Worm (Caenorhabditis elegans) whole organism, L4 larva: Measurements from ENCODE around the gene scl-13.
A peak's percentile ranks its signal among the peaks of the same experiment; 100 is the strongest.

Experiments
- F10B5.3 ChIP-seq: sonication (generic microtip); optimal IDR thresholded peaks from 2 replicates; lab custom pipeline; 2016; ENCODE audit warnings: mild to moderate bottlenecking, missing genetic modification characterization, missing compliant biosample characterization
- F26F4.8 ChIP-seq: fragments of 200-800 bp; sonication (Bioruptor generic); conservative IDR thresholded peaks from 2 replicates; pipeline ENCODE4 v1.3.6; 2022; ENCODE audit warnings: missing genetic modification characterization, missing compliant biosample characterization
- F44E2.7 ChIP-seq: fragments of 200-800 bp; sonication (Bioruptor generic); IDR thresholded peaks from 2 replicates; pipeline ENCODE4 v2.1.2; 2022; ENCODE audit warnings: missing genetic modification characterization, missing compliant biosample characterization
- F49E8.2 ChIP-seq: sonication (generic microtip); optimal IDR thresholded peaks from 2 replicates; lab custom pipeline; 2016; ENCODE audit warnings: missing compliant biosample characterization, mild to moderate bottlenecking, missing genetic modification characterization, borderline replicate concordance
- Y48G9A.11 ChIP-seq: fragments of 200-800 bp; sonication (Bioruptor generic); IDR thresholded peaks from 2 replicates; pipeline ENCODE4 v1.3.6; 2022; ENCODE audit warnings: missing genetic modification reagents, missing genetic modification characterization, missing compliant biosample characterization
- ZK546.5 ChIP-seq, 2 experiments: sonication (generic microtip); optimal IDR thresholded peaks; 2 replicates each; lab custom pipeline; 2017; ENCODE audit warnings: missing biosample characterization in 2 of 2, missing genetic modification characterization in 2 of 2
- aha-1 ChIP-seq: fragments of 150-350 bp; peaks from one replicate; lab custom pipeline; 2014; ENCODE audit warnings: missing biosample characterization, missing genetic modification characterization
- aly-2 ChIP-seq: sonication (generic microtip); optimal IDR thresholded peaks from 2 replicates; lab custom pipeline; 2018; ENCODE audit warnings: missing biosample characterization, missing genetic modification characterization
- arid-1 ChIP-seq: fragments of 200-800 bp; sonication (Bioruptor generic); conservative IDR thresholded peaks from 2 replicates; pipeline ENCODE4 v1.3.6; 2022; ENCODE audit warnings: missing genetic modification reagents, missing genetic modification characterization, missing compliant biosample characterization
- ceh-32 ChIP-seq: sonication (generic microtip); optimal IDR thresholded peaks from 2 replicates; lab custom pipeline; 2016; ENCODE audit warnings: mild to moderate bottlenecking, missing genetic modification characterization, missing compliant biosample characterization; ENCODE audit not compliant: poor library complexity
- ceh-82 ChIP-seq: sonication (generic microtip); optimal IDR thresholded peaks from 2 replicates; lab custom pipeline; 2017; ENCODE audit warnings: missing biosample characterization, missing genetic modification characterization
- daf-12 ChIP-seq: fragments of 150-350 bp; optimal IDR thresholded peaks from 2 replicates; lab custom pipeline; 2014; ENCODE audit warnings: missing biosample characterization, missing genetic modification reagents, missing genetic modification characterization
- daf-16 ChIP-seq, 3 experiments: sonication (generic microtip); optimal IDR thresholded peaks; 2 replicates each; lab custom pipeline; 2016 to 2017; ENCODE audit warnings: missing genetic modification characterization in 3 of 3, missing genetic modification reagents in 3 of 3, mild to moderate bottlenecking in 2 of 3, missing compliant biosample characterization in 2 of 3, missing biosample characterization in 1 of 3, moderate library complexity in 1 of 3
- daf-8 ChIP-seq: fragments of 200-800 bp; sonication (Bioruptor generic); IDR thresholded peaks from 2 replicates; pipeline ENCODE4 v1.3.6; 2022; ENCODE audit warnings: missing genetic modification characterization, missing compliant biosample characterization
- dmd-6 ChIP-seq: fragments of 200-800 bp; sonication (Bioruptor generic); IDR thresholded peaks from 2 replicates; pipeline ENCODE4 v1.3.6; 2022; ENCODE audit warnings: missing genetic modification reagents, missing genetic modification characterization, missing compliant biosample characterization
- dmd-8 ChIP-seq: fragments of 200-800 bp; sonication (Bioruptor generic); IDR thresholded peaks from 2 replicates; pipeline ENCODE4 v1.3.6; 2022; ENCODE audit warnings: missing genetic modification characterization, missing compliant biosample characterization
- hif-1 ChIP-seq, 2 experiments: sonication (generic microtip); optimal IDR thresholded peaks; 2 replicates each; lab custom pipeline; 2016 to 2017; ENCODE audit warnings: missing compliant biosample characterization in 2 of 2, missing genetic modification characterization in 2 of 2, missing genetic modification reagents in 2 of 2, missing genotype in 2 of 2, mild to moderate bottlenecking in 1 of 2
- hlh-30 ChIP-seq: sonication (generic microtip); optimal IDR thresholded peaks from 2 replicates; lab custom pipeline; 2017; ENCODE audit warnings: antibody characterized with exemption, mild to moderate bottlenecking, missing genetic modification characterization, missing compliant biosample characterization; ENCODE audit not compliant: insufficient read depth
- lim-7 ChIP-seq: fragments of 200-800 bp; sonication (Bioruptor generic); IDR thresholded peaks from 2 replicates; pipeline ENCODE4 v1.3.6; 2022; ENCODE audit warnings: missing genetic modification characterization, missing compliant biosample characterization
- lin-1 ChIP-seq: fragments of 200-800 bp; sonication (Bioruptor generic); IDR thresholded peaks from 2 replicates; pipeline ENCODE4 v1.3.6; 2022; ENCODE audit warnings: missing genetic modification reagents, missing genetic modification characterization, missing compliant biosample characterization
- mdl-1 ChIP-seq, 2 experiments: fragments of 150-350 bp in 1 of 2; sonication (generic microtip) in 1 of 2; optimal IDR thresholded peaks; 2 replicates each; lab custom pipeline; 2014 to 2017; ENCODE audit warnings: missing biosample characterization in 2 of 2, missing genetic modification characterization in 2 of 2
- mes-2 ChIP-seq: sonication (generic microtip); optimal IDR thresholded peaks from 2 replicates; lab custom pipeline; 2016; ENCODE audit warnings: missing genotype, mild to moderate bottlenecking, missing genetic modification characterization, missing compliant biosample characterization; ENCODE audit not compliant: poor library complexity, severe bottlenecking
- nhr-111 ChIP-seq: fragments of 200-800 bp; sonication (Bioruptor generic); optimal IDR thresholded peaks from 2 replicates; lab custom pipeline; 2018; ENCODE audit warnings: mild to moderate bottlenecking, missing genetic modification characterization, missing compliant biosample characterization
- nhr-25 ChIP-seq: sonication (generic microtip); optimal IDR thresholded peaks from 2 replicates; lab custom pipeline; 2017; ENCODE audit warnings: missing genetic modification characterization, mild to moderate bottlenecking, missing compliant biosample characterization, antibody characterized with exemption, moderate library complexity, borderline replicate concordance; ENCODE audit not compliant: insufficient read depth
- nhr-28 ChIP-seq: fragments of 150-350 bp; optimal IDR thresholded peaks from 2 replicates; lab custom pipeline; 2014; ENCODE audit warnings: missing biosample characterization, missing genetic modification characterization
- nhr-41 ChIP-seq: fragments of 200-800 bp; sonication (Bioruptor generic); IDR thresholded peaks from 2 replicates; pipeline ENCODE4 v1.3.6; 2022; ENCODE audit warnings: missing genetic modification reagents, missing genetic modification characterization, missing compliant biosample characterization
- nhr-42 ChIP-seq: fragments of 200-800 bp; sonication (Bioruptor generic); IDR thresholded peaks from 2 replicates; pipeline ENCODE4 v1.3.6; 2022; ENCODE audit warnings: missing genetic modification characterization, missing compliant biosample characterization
- nhr-48 ChIP-seq: sonication (generic microtip); optimal IDR thresholded peaks from 2 replicates; lab custom pipeline; 2016; ENCODE audit warnings: mild to moderate bottlenecking, missing genetic modification characterization, missing compliant biosample characterization
- nhr-76 ChIP-seq: fragments of 150-350 bp; optimal IDR thresholded peaks from 2 replicates; lab custom pipeline; 2014; ENCODE audit warnings: missing biosample characterization, missing genetic modification characterization
- php-3 ChIP-seq: fragments of 200-800 bp; sonication (Bioruptor generic); IDR thresholded peaks from 2 replicates; pipeline ENCODE4 v1.3.6; 2022; ENCODE audit warnings: missing genetic modification reagents, missing genetic modification characterization, missing compliant biosample characterization
- saeg-2 ChIP-seq: fragments of 200-800 bp; sonication (Bioruptor generic); IDR thresholded peaks from 2 replicates; pipeline ENCODE4 v1.3.6; 2022; ENCODE audit warnings: missing genetic modification reagents, missing genetic modification characterization, missing compliant biosample characterization
- sdz-12 ChIP-seq: fragments of 200-800 bp; sonication (Bioruptor generic); optimal IDR thresholded peaks from 2 replicates; lab custom pipeline; 2018; ENCODE audit warnings: mild to moderate bottlenecking, missing genetic modification characterization, missing compliant biosample characterization
- set-16 ChIP-seq: fragments of 200-800 bp; sonication (Bioruptor generic); IDR thresholded peaks from 2 replicates; pipeline ENCODE4 v1.3.6; 2022; ENCODE audit warnings: missing genetic modification reagents, missing genetic modification characterization, missing compliant biosample characterization
- skn-1 ChIP-seq: fragments of 150-350 bp; optimal IDR thresholded peaks from 2 replicates; lab custom pipeline; 2014; ENCODE audit warnings: missing biosample characterization, missing genetic modification characterization
- spr-1 ChIP-seq: sonication (generic microtip); optimal IDR thresholded peaks from 2 replicates; lab custom pipeline; 2016; ENCODE audit warnings: mild to moderate bottlenecking, missing genetic modification characterization, missing compliant biosample characterization
- tag-97 ChIP-seq: fragments of 200-800 bp; sonication (Bioruptor generic); IDR thresholded peaks from 2 replicates; pipeline ENCODE4 v1.3.6; 2022; ENCODE audit warnings: missing genetic modification characterization, missing compliant biosample characterization
- unc-62 ChIP-seq, 3 experiments: fragments of 150-350 bp in 1 of 3; sonication (generic microtip); optimal IDR thresholded peaks in 2 of 3; peaks in 1 of 3; 1 replicate in 1 of 3; 2 replicates in 2 of 3; lab custom pipeline; 2014 to 2017; ENCODE audit warnings: missing biosample characterization in 3 of 3, missing genetic modification characterization in 3 of 3, missing genetic modification reagents in 3 of 3, missing genotype in 1 of 3
- zfp-3 ChIP-seq: fragments of 200-800 bp; sonication (Bioruptor generic); conservative IDR thresholded peaks from 2 replicates; pipeline ENCODE4 v1.3.6; 2022; ENCODE audit warnings: missing genetic modification reagents, missing genetic modification characterization, missing compliant biosample characterization

The scl-13 gene

ce11 chrV:3832661-3833060, 21.2 kb upstream of the scl-13 start:
- TF ChIP-seq nhr-48 (tag; lab: Kevin White, UChicago) (no peak), aly-2 (tag; lab: Kevin White, UChicago) (no peak), daf-16 (GFP tag; optimal IDR thresholded peaks at IDR 0.05; lab: Kevin White, UChicago) (no peak), daf-16 (tag; optimal IDR thresholded peaks at IDR 0.05; lab: Kevin White, UChicago) (no peak)

ce11 chrV:3832103-3832502, 20.7 kb upstream of the scl-13 start:
- no peak for TF ChIP-seq nhr-76 (tag; lab: Kevin White, UChicago)
- peak in 1 of 2 experiments; percentile 95 for TF ChIP-seq unc-62 (GFP tag; optimal IDR thresholded peaks at IDR 0.05 in 1 of 2; lab: Kevin White, UChicago)
- TF ChIP-seq unc-62 (tag; optimal IDR thresholded peaks at IDR 0.05; lab: Kevin White, UChicago), result no peak

ce11 chrV:3831616-3832015, 20.2 kb upstream of the scl-13 start, which contains the start of gene H10D18.5:
Gene H10D18.5 (minus strand): TSS chrV:3831716.
- TF ChIP-seq mdl-1 (tag; optimal IDR thresholded peaks at IDR 0.05; lab: Kevin White, UChicago) (no peak), lin-1 (GFP tag; lab: Robert Waterston, UW) (no peak), arid-1 (no peak), Y48G9A.11 (GFP tag; lab: Robert Waterston, UW) (no peak), zfp-3 (GFP tag; lab: Robert Waterston, UW) (no peak), aha-1 (no peak), unc-62 (GFP tag; optimal IDR thresholded peaks at IDR 0.05 in 1 of 2; lab: Kevin White, UChicago) (no peak), unc-62 (tag; optimal IDR thresholded peaks at IDR 0.05; lab: Kevin White, UChicago) (no peak)

- TF ChIP-seq nhr-28, result no peak
- no peak for TF ChIP-seq mes-2 (tag; lab: Kevin White, UChicago)
- TF ChIP-seq daf-8, result no peak
- TF ChIP-seq nhr-25, result no peak
- TF ChIP-seq aha-1, result peak; percentile 97
- TF ChIP-seq daf-16 (GFP tag; optimal IDR thresholded peaks at IDR 0.05; lab: Kevin White, UChicago), result no peak
- no peak for TF ChIP-seq daf-16 (tag; optimal IDR thresholded peaks at IDR 0.05; lab: Kevin White, UChicago)
- TF ChIP-seq, all 104 proteins: peak for 1
Observed at ce11 chrV:3825190-3825589, 13.7 kb upstream of the scl-13 start.

ce11 chrV:3820875-3821274, 9.4 kb upstream of the scl-13 start:
- TF ChIP-seq ceh-82 (tag; lab: Kevin White, UChicago) (no peak), zfp-3 (GFP tag; lab: Robert Waterston, UW) (no peak), nhr-42 (GFP tag; lab: Robert Waterston, UW) (no peak), dmd-8 (GFP tag; lab: Robert Waterston, UW) (no peak), F44E2.7 (GFP tag; lab: Robert Waterston, UW) (no peak), daf-12 (no peak), nhr-41 (GFP tag; lab: Robert Waterston, UW) (no peak), F26F4.8 (GFP tag; lab: Robert Waterston, UW) (no peak), skn-1 (tag; lab: Kevin White, UChicago) (no peak), nhr-111 (GFP tag; lab: Kevin White, UChicago) (no peak), ceh-32 (no peak), unc-62 (GFP tag; optimal IDR thresholded peaks at IDR 0.05 in 1 of 2; lab: Kevin White, UChicago) (no peak), unc-62 (tag; optimal IDR thresholded peaks at IDR 0.05; lab: Kevin White, UChicago) (no peak), saeg-2 (GFP tag; lab: Robert Waterston, UW) (no peak), hif-1 (tag; optimal IDR thresholded peaks at IDR 0.05; lab: Kevin White, UChicago) (no peak), tag-97 (GFP tag; lab: Robert Waterston, UW) (no peak)
- TF ChIP-seq, all 104 proteins: peak for 0

- TF ChIP-seq aha-1, result no peak
- TF ChIP-seq ceh-82 (tag; lab: Kevin White, UChicago), result no peak
- TF ChIP-seq nhr-28, result no peak
- no peak for TF ChIP-seq spr-1 (tag; lab: Kevin White, UChicago)
- TF ChIP-seq ceh-32, result no peak
- TF ChIP-seq F49E8.2, result no peak
- TF ChIP-seq F10B5.3 (tag; lab: Kevin White, UChicago), result no peak
- peak; percentile 46 for TF ChIP-seq hlh-30
- no peak for TF ChIP-seq lim-7 (GFP tag; lab: Robert Waterston, UW)
- no peak for TF ChIP-seq sdz-12 (GFP tag; lab: Kevin White, UChicago)
- TF ChIP-seq ZK546.5 (tag; optimal IDR thresholded peaks at IDR 0.05; lab: Kevin White, UChicago), result no peak
- no peak for TF ChIP-seq dmd-6 (GFP tag; lab: Robert Waterston, UW)
- no peak for TF ChIP-seq set-16 (GFP tag; lab: Robert Waterston, UW)
- TF ChIP-seq php-3, result no peak
- no peak for TF ChIP-seq skn-1 (tag; lab: Kevin White, UChicago)
- peak in 1 of 2 experiments; percentile 6 for TF ChIP-seq mdl-1 (tag; optimal IDR thresholded peaks at IDR 0.05; lab: Kevin White, UChicago)
Observed at ce11 chrV:3814938-3815337, 3.5 kb upstream of the scl-13 start, which contains the start of gene H10D18.1. Gene H10D18.1 (plus strand): TSS chrV:3815214.
